Worm (Caenorhabditis elegans) whole organism, L4 larva: ENCODE data around the gene prmt-9.

Experiments used
- F26F4.8 ChIP-seq: fragments of 200-800 bp; sonication (Bioruptor generic); conservative IDR thresholded peaks from 2 replicates; pipeline ENCODE4 v1.3.6; 2022; ENCODE audit warnings: missing genetic modification characterization, missing compliant biosample characterization
- T20F7.1 ChIP-seq: fragments of 200-800 bp; sonication (Bioruptor generic); optimal IDR thresholded peaks from 2 replicates; lab custom pipeline; 2018; ENCODE audit warnings: mild to moderate bottlenecking, missing genetic modification characterization, missing compliant biosample characterization
- ZK337.2 ChIP-seq: fragments of 200-800 bp; sonication (Bioruptor generic); IDR thresholded peaks from 2 replicates; pipeline ENCODE4 v1.3.6; 2022; ENCODE audit warnings: missing genetic modification reagents, missing genetic modification characterization, missing compliant biosample characterization
- ZK546.5 ChIP-seq, 2 experiments: sonication (generic microtip); optimal IDR thresholded peaks; 2 replicates each; lab custom pipeline; 2017; ENCODE audit warnings: missing biosample characterization in 2 of 2, missing genetic modification characterization in 2 of 2
- aha-1 ChIP-seq: fragments of 150-350 bp; peaks from one replicate; lab custom pipeline; 2014; ENCODE audit warnings: missing biosample characterization, missing genetic modification characterization
- ama-1 ChIP-seq: fragments of 150-350 bp; optimal IDR thresholded peaks from 2 replicates; lab custom pipeline; 2014; ENCODE audit warnings: inconsistent platforms, mixed read lengths
- arid-1 ChIP-seq: fragments of 200-800 bp; sonication (Bioruptor generic); conservative IDR thresholded peaks from 2 replicates; pipeline ENCODE4 v1.3.6; 2022; ENCODE audit warnings: missing genetic modification reagents, missing genetic modification characterization, missing compliant biosample characterization
- attf-4 ChIP-seq: sonication (generic microtip); optimal IDR thresholded peaks from 3 replicates; lab custom pipeline; 2017; ENCODE audit warnings: missing biosample characterization, missing genetic modification characterization
- ceh-20 ChIP-seq: fragments of 200-800 bp; sonication (Bioruptor generic); IDR thresholded peaks from 2 replicates; pipeline ENCODE4 v1.3.6; 2022; ENCODE audit warnings: missing genetic modification reagents, missing genetic modification characterization, missing compliant biosample characterization
- ceh-28 ChIP-seq: fragments of 150-350 bp; optimal IDR thresholded peaks from 2 replicates; lab custom pipeline; 2014; ENCODE audit warnings: missing biosample characterization, missing genetic modification reagents, missing genetic modification characterization
- ceh-44 ChIP-seq: fragments of 200-800 bp; sonication (Bioruptor generic); IDR thresholded peaks from 2 replicates; pipeline ENCODE4 v1.3.6; 2022; ENCODE audit warnings: missing genetic modification reagents, missing genetic modification characterization, missing compliant biosample characterization
- ceh-62 ChIP-seq: sonication (generic microtip); optimal IDR thresholded peaks from 2 replicates; lab custom pipeline; 2017; ENCODE audit warnings: missing biosample characterization, missing genetic modification characterization
- ces-1 ChIP-seq: fragments of 150-350 bp; sonication (generic microtip); optimal IDR thresholded peaks from 4 replicates; lab custom pipeline; 2014; ENCODE audit warnings: missing biosample characterization, missing genetic modification reagents, missing genetic modification characterization
- ctbp-1 ChIP-seq: fragments of 200-800 bp; sonication (Bioruptor generic); IDR thresholded peaks from 2 replicates; pipeline ENCODE4 v1.3.6; 2022; ENCODE audit warnings: missing genetic modification reagents, missing genetic modification characterization, missing compliant biosample characterization
- daf-12 ChIP-seq: fragments of 150-350 bp; optimal IDR thresholded peaks from 2 replicates; lab custom pipeline; 2014; ENCODE audit warnings: missing biosample characterization, missing genetic modification reagents, missing genetic modification characterization
- daf-16 ChIP-seq, 3 experiments: sonication (generic microtip); optimal IDR thresholded peaks; 2 replicates each; lab custom pipeline; 2016 to 2017; ENCODE audit warnings: missing genetic modification characterization in 3 of 3, missing genetic modification reagents in 3 of 3, mild to moderate bottlenecking in 2 of 3, missing compliant biosample characterization in 2 of 3, missing biosample characterization in 1 of 3, moderate library complexity in 1 of 3
- daf-8 ChIP-seq: fragments of 200-800 bp; sonication (Bioruptor generic); IDR thresholded peaks from 2 replicates; pipeline ENCODE4 v1.3.6; 2022; ENCODE audit warnings: missing genetic modification characterization, missing compliant biosample characterization
- dmd-6 ChIP-seq: fragments of 200-800 bp; sonication (Bioruptor generic); IDR thresholded peaks from 2 replicates; pipeline ENCODE4 v1.3.6; 2022; ENCODE audit warnings: missing genetic modification reagents, missing genetic modification characterization, missing compliant biosample characterization
- dmd-8 ChIP-seq: fragments of 200-800 bp; sonication (Bioruptor generic); IDR thresholded peaks from 2 replicates; pipeline ENCODE4 v1.3.6; 2022; ENCODE audit warnings: missing genetic modification characterization, missing compliant biosample characterization
- dve-1 ChIP-seq: sonication (generic microtip); optimal IDR thresholded peaks from 2 replicates; lab custom pipeline; 2017; ENCODE audit warnings: antibody characterized with exemption, mild to moderate bottlenecking, missing genetic modification characterization, missing compliant biosample characterization; ENCODE audit not compliant: insufficient read depth
- egl-27 ChIP-seq: sonication (generic microtip); optimal IDR thresholded peaks from 3 replicates; lab custom pipeline; 2017; ENCODE audit warnings: missing biosample characterization, missing genetic modification reagents, missing genetic modification characterization
- egl-43 ChIP-seq: fragments of 200-800 bp; sonication (Bioruptor generic); IDR thresholded peaks from 2 replicates; pipeline ENCODE4 v1.3.6; 2022; ENCODE audit warnings: missing genetic modification reagents, missing genetic modification characterization, missing compliant biosample characterization
- fos-1 ChIP-seq: fragments of 150-350 bp; optimal IDR thresholded peaks from 2 replicates; lab custom pipeline; 2014; ENCODE audit warnings: missing biosample characterization, missing genetic modification characterization
- hmg-1.1 ChIP-seq: fragments of 200-800 bp; sonication (Bioruptor generic); IDR thresholded peaks from 2 replicates; pipeline ENCODE4 v1.3.6; 2022; ENCODE audit warnings: missing genetic modification reagents, missing genetic modification characterization, missing compliant biosample characterization
- lim-7 ChIP-seq: fragments of 200-800 bp; sonication (Bioruptor generic); IDR thresholded peaks from 2 replicates; pipeline ENCODE4 v1.3.6; 2022; ENCODE audit warnings: missing genetic modification characterization, missing compliant biosample characterization
- lin-1 ChIP-seq: fragments of 200-800 bp; sonication (Bioruptor generic); IDR thresholded peaks from 2 replicates; pipeline ENCODE4 v1.3.6; 2022; ENCODE audit warnings: missing genetic modification reagents, missing genetic modification characterization, missing compliant biosample characterization
- lin-13 ChIP-seq: fragments of 150-350 bp; optimal IDR thresholded peaks from 2 replicates; lab custom pipeline; 2014; ENCODE audit warnings: missing biosample characterization, missing genetic modification reagents, missing genetic modification characterization
- lin-15B ChIP-seq: fragments of 150-350 bp; sonication (generic microtip); optimal IDR thresholded peaks from 3 replicates; lab custom pipeline; 2014; ENCODE audit warnings: missing biosample characterization, missing genetic modification characterization
- lin-29 ChIP-seq: fragments of 200-800 bp; sonication (Bioruptor generic); IDR thresholded peaks from 2 replicates; pipeline ENCODE4 v1.3.6; 2022; ENCODE audit warnings: missing genetic modification reagents, missing genetic modification characterization, missing compliant biosample characterization
- lsy-2 ChIP-seq, 2 experiments: fragments of 150-350 bp in 1 of 2; sonication (generic microtip) in 1 of 2; optimal IDR thresholded peaks; 2 replicates each; lab custom pipeline; 2014 to 2017; ENCODE audit warnings: missing biosample characterization in 2 of 2, missing genetic modification characterization in 2 of 2
- madf-5 ChIP-seq, 2 experiments: fragments of 200-800 bp; sonication (Bioruptor generic); IDR thresholded peaks; 2 replicates each; pipeline ENCODE4 v1.3.6; 2022; ENCODE audit warnings: missing compliant biosample characterization in 2 of 2, missing genetic modification characterization in 2 of 2
- mdt-29 ChIP-seq: fragments of 200-800 bp; sonication (Bioruptor generic); IDR thresholded peaks from 2 replicates; pipeline ENCODE4 v1.3.6; 2022; ENCODE audit warnings: missing genetic modification reagents, missing genetic modification characterization, missing compliant biosample characterization
- nhr-102 ChIP-seq: sonication (generic microtip); optimal IDR thresholded peaks from 2 replicates; lab custom pipeline; 2016; ENCODE audit warnings: mild to moderate bottlenecking, missing genetic modification characterization, moderate library complexity, missing compliant biosample characterization
- nhr-11 ChIP-seq: fragments of 150-350 bp; optimal IDR thresholded peaks from 2 replicates; lab custom pipeline; 2014; ENCODE audit warnings: missing biosample characterization, missing genetic modification characterization
- nhr-111 ChIP-seq: fragments of 200-800 bp; sonication (Bioruptor generic); optimal IDR thresholded peaks from 2 replicates; lab custom pipeline; 2018; ENCODE audit warnings: mild to moderate bottlenecking, missing genetic modification characterization, missing compliant biosample characterization
- nhr-25 ChIP-seq: sonication (generic microtip); optimal IDR thresholded peaks from 2 replicates; lab custom pipeline; 2017; ENCODE audit warnings: missing genetic modification characterization, mild to moderate bottlenecking, missing compliant biosample characterization, antibody characterized with exemption, moderate library complexity, borderline replicate concordance; ENCODE audit not compliant: insufficient read depth
- pha-4 ChIP-seq, 2 experiments: fragments of 150-350 bp in 1 of 2; fragments of 200-800 bp in 1 of 2; sonication (Bioruptor generic) in 1 of 2; IDR thresholded peaks in 1 of 2; optimal IDR thresholded peaks in 1 of 2; 2 replicates each; pipeline versions ENCODE4 v1.3.6 to Lab custom; 2014 to 2022; ENCODE audit warnings: missing genetic modification characterization in 2 of 2, missing genetic modification reagents in 2 of 2, missing biosample characterization in 1 of 2, missing compliant biosample characterization in 1 of 2
- php-3 ChIP-seq: fragments of 200-800 bp; sonication (Bioruptor generic); IDR thresholded peaks from 2 replicates; pipeline ENCODE4 v1.3.6; 2022; ENCODE audit warnings: missing genetic modification reagents, missing genetic modification characterization, missing compliant biosample characterization
- pqm-1 ChIP-seq: sonication (generic microtip); optimal IDR thresholded peaks from 2 replicates; lab custom pipeline; 2017; ENCODE audit warnings: missing biosample characterization, missing genetic modification characterization
- rbr-2 ChIP-seq: sonication (generic microtip); optimal IDR thresholded peaks from 2 replicates; lab custom pipeline; 2016; ENCODE audit warnings: missing genotype, missing genetic modification characterization, missing compliant biosample characterization
- sdz-12 ChIP-seq: fragments of 200-800 bp; sonication (Bioruptor generic); optimal IDR thresholded peaks from 2 replicates; lab custom pipeline; 2018; ENCODE audit warnings: mild to moderate bottlenecking, missing genetic modification characterization, missing compliant biosample characterization
- skn-1 ChIP-seq: fragments of 150-350 bp; optimal IDR thresholded peaks from 2 replicates; lab custom pipeline; 2014; ENCODE audit warnings: missing biosample characterization, missing genetic modification characterization
- spr-3 ChIP-seq: fragments of 200-800 bp; sonication (Bioruptor generic); optimal IDR thresholded peaks from 2 replicates; lab custom pipeline; 2018; ENCODE audit warnings: mild to moderate bottlenecking, missing genetic modification characterization, missing compliant biosample characterization
- tag-97 ChIP-seq: fragments of 200-800 bp; sonication (Bioruptor generic); IDR thresholded peaks from 2 replicates; pipeline ENCODE4 v1.3.6; 2022; ENCODE audit warnings: missing genetic modification characterization, missing compliant biosample characterization
- tra-1 ChIP-seq: fragments of 200-800 bp; sonication (Bioruptor generic); IDR thresholded peaks from 2 replicates; pipeline ENCODE4 v1.3.6; 2022; ENCODE audit warnings: missing genetic modification reagents, missing genetic modification characterization, missing compliant biosample characterization
- unc-130 ChIP-seq: sonication (generic microtip); optimal IDR thresholded peaks from 2 replicates; lab custom pipeline; 2016; ENCODE audit warnings: missing genetic modification reagents, missing genetic modification characterization, missing compliant biosample characterization
- vab-7 ChIP-seq: fragments of 200-800 bp; sonication (Bioruptor generic); IDR thresholded peaks from 2 replicates; pipeline ENCODE4 v1.3.6; 2022; ENCODE audit warnings: missing genetic modification reagents, missing genetic modification characterization, missing compliant biosample characterization
- zfp-2 ChIP-seq: sonication (generic microtip); optimal IDR thresholded peaks from 2 replicates; lab custom pipeline; 2016; ENCODE audit warnings: mild to moderate bottlenecking, missing genetic modification characterization, missing compliant biosample characterization
- zip-2 ChIP-seq: fragments of 150-350 bp; optimal IDR thresholded peaks from 2 replicates; lab custom pipeline; 2014; ENCODE audit warnings: missing biosample characterization, missing genetic modification characterization
- ztf-11 ChIP-seq: fragments of 150-350 bp; optimal IDR thresholded peaks from 2 replicates; lab custom pipeline; 2014; ENCODE audit warnings: missing biosample characterization, missing genetic modification characterization

The prmt-9 gene

ce11 chrIV:12724641-12725040, 40.5 kb upstream of the prmt-9 start, which contains the start of the genes T23F6.3 and rbd-1 (continued):
- peak; percentile 54; the same call in 1 of the 2 replicates for TF ChIP-seq pha-4 (GFP tag; IDR thresholded peaks at IDR 0.05; lab: Robert Waterston, UW)
- peak; percentile 83 for TF ChIP-seq pha-4 (tag; optimal IDR thresholded peaks at IDR 0.05; lab: Kevin White, UChicago)
- no peak for TF ChIP-seq mdt-29 (GFP tag; lab: Robert Waterston, UW)
- no peak for TF ChIP-seq F26F4.8 (GFP tag; lab: Robert Waterston, UW)
- TF ChIP-seq zip-2 (tag; lab: Kevin White, UChicago), result no peak
- peak; percentile 52; the same call in 1 of the 2 replicates for TF ChIP-seq dmd-6 (GFP tag; lab: Robert Waterston, UW)
- TF ChIP-seq ZK546.5 (tag; optimal IDR thresholded peaks at IDR 0.05; lab: Kevin White, UChicago), result no peak
- TF ChIP-seq dve-1 (tag; lab: Kevin White, UChicago), result peak; percentile 82
- TF ChIP-seq egl-43 (GFP tag; lab: Robert Waterston, UW), result peak; percentile 38; the same call in 1 of the 2 replicates
- TF ChIP-seq ZK337.2 (GFP tag; lab: Robert Waterston, UW), result peak; percentile 55; the same call in 1 of the 2 replicates
- no peak for TF ChIP-seq ceh-44 (GFP tag; lab: Robert Waterston, UW)
- no peak for TF ChIP-seq lin-15B (tag; lab: Kevin White, UChicago)
- no peak for TF ChIP-seq fos-1
- TF ChIP-seq daf-12, result no peak
- peak; percentile 14 for TF ChIP-seq spr-3 (GFP tag; lab: Kevin White, UChicago)
- TF ChIP-seq nhr-111 (GFP tag; lab: Kevin White, UChicago), result no peak
- no peak for TF ChIP-seq sdz-12 (GFP tag; lab: Kevin White, UChicago)
- TF ChIP-seq ceh-28, result no peak
- TF ChIP-seq zfp-2 (tag; lab: Kevin White, UChicago), result no peak
- no peak for TF ChIP-seq ces-1 (GFP tag; lab: Kevin White, UChicago)
- TF ChIP-seq nhr-25 (tag; lab: Kevin White, UChicago), result no peak
- no peak for TF ChIP-seq tag-97 (GFP tag; lab: Robert Waterston, UW)
- peak; percentile 100 for TF ChIP-seq T20F7.1 (GFP tag; lab: Kevin White, UChicago)
- TF ChIP-seq lim-7 (GFP tag; lab: Robert Waterston, UW), result no peak
- peak; percentile 49; the same call in 1 of the 2 replicates for TF ChIP-seq ceh-20 (GFP tag; lab: Robert Waterston, UW)
- TF ChIP-seq aha-1 (tag; lab: Kevin White, UChicago), result no peak
- TF ChIP-seq unc-130, result peak; percentile 53
- no peak for TF ChIP-seq egl-27
- no peak for TF ChIP-seq lin-29
- peak; percentile 6 for TF ChIP-seq pqm-1 (tag; lab: Kevin White, UChicago)
- TF ChIP-seq ztf-11 (tag; lab: Kevin White, UChicago), result no peak
- no peak for TF ChIP-seq attf-4
- TF ChIP-seq dmd-8 (GFP tag; lab: Robert Waterston, UW), result no peak
- no peak for TF ChIP-seq madf-5 (GFP tag; IDR thresholded peaks at IDR 0.05; lab: Robert Waterston, UW)
- TF ChIP-seq php-3 (GFP tag; lab: Robert Waterston, UW), result no peak
- TF ChIP-seq ctbp-1, result peak; percentile 51; the same call in 1 of the 2 replicates
- peak; percentile 40; the same call in 1 of the 2 replicates for TF ChIP-seq tra-1 (GFP tag; lab: Robert Waterston, UW)
- peak; percentile 65 for TF ChIP-seq nhr-11 (tag; lab: Kevin White, UChicago)
- no peak for TF ChIP-seq daf-8 (GFP tag; lab: Robert Waterston, UW)
- TF ChIP-seq arid-1, result peak; percentile 37; the same call in 1 of the 2 replicates
- peak in 1 of 2 experiments; percentile 4 for TF ChIP-seq daf-16 (GFP tag; optimal IDR thresholded peaks at IDR 0.05; lab: Kevin White, UChicago)
- TF ChIP-seq daf-16 (tag; optimal IDR thresholded peaks at IDR 0.05; lab: Kevin White, UChicago), result peak; percentile 35
- TF ChIP-seq lin-1, result peak; percentile 36; the same call in 1 of the 2 replicates
- no peak for TF ChIP-seq ceh-62 (tag; lab: Kevin White, UChicago)
- peak; percentile 75 for TF ChIP-seq hmg-1.1 (GFP tag; lab: Robert Waterston, UW)
- TF ChIP-seq vab-7 (GFP tag; lab: Robert Waterston, UW), result peak; percentile 66
- no peak for TF ChIP-seq ama-1 (lab: Kevin White, UChicago)
- TF ChIP-seq skn-1 (tag; lab: Kevin White, UChicago), result no peak
- peak; percentile 65 for TF ChIP-seq nhr-102 (tag; lab: Kevin White, UChicago)
- peak; percentile 15 to 92 for TF ChIP-seq lsy-2 (tag; optimal IDR thresholded peaks at IDR 0.05; lab: Kevin White, UChicago)
- peak; percentile 67 for TF ChIP-seq rbr-2 (tag; lab: Kevin White, UChicago)
- TF ChIP-seq lin-13 (GFP tag; lab: Kevin White, UChicago), result peak; percentile 59
